Fruit fly (Drosophila melanogaster): Measurements from ENCODE around the gene Meltrin.

The Meltrin gene

DNA sequence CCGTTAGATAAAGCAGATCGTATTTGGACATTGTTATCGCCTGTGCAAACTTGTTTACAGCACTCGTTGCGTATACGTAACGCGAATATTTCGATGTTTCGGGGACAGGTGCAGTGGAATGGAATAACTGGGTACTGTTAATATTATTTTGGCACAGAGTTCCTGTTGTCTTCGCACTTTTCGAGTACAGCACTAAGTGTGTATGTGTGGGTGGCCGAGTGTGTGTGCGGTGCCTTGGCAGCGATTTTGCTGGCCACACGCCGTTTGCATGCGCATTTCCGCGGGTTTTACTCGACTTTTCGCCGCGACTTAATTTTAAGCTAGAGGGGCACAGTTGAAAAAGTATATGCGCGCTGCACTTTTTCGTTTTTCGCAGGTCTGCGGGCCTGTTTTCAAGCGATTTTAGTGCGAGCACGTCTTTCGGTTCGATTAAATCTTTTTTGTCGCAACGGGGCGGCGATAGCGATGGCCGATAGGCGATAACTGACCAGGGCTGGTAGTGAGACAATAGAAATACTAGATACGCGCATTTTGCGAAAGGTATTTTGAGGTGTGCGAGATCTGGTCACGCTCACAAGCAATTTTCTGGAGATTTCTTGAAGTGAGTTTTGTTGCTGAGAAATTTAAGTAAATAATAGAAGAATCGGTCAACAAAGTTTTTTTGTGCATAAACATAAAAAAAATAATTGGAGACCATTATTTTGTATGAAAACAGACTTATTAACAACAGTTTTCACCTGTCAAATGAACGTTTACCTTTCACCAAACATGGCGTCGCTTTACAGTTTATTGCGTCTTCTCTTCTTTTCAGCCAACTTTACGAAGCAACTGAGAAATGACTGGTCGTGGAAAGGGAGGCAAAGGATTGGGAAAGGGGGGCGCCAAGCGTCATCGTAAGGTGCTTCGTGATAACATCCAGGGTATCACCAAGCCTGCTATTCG lies 71.6 kb downstream of the Meltrin start, which contains the start of the genes put and His4r (continued):
- no peak for TF ChIP-seq sc (optimal IDR thresholded peaks at IDR 0.05)
- TF ChIP-seq sc (GFP tag; optimal IDR thresholded peaks at IDR 0.05) = no peak
- no peak for TF ChIP-seq CG13296 (GFP tag; optimal IDR thresholded peaks at IDR 0.05)
- TF ChIP-seq CG2120 (GFP tag; optimal IDR thresholded peaks at IDR 0.05) = peak; percentile 38
- no peak for TF ChIP-seq br (optimal IDR thresholded peaks at IDR 0.05)
- TF ChIP-seq CG11247 (GFP tag; IDR thresholded peaks at IDR 0.05) = no peak
- TF ChIP-seq Oli (tag; optimal IDR thresholded peaks at IDR 0.05) = no peak
- TF ChIP-seq CG9727 (GFP tag; optimal IDR thresholded peaks at IDR 0.05) = peak; percentile 2
- peak; percentile 49 for TF ChIP-seq CG13624 (GFP tag; optimal IDR thresholded peaks at IDR 0.05)
- no peak for TF ChIP-seq TFAM (GFP tag; optimal IDR thresholded peaks at IDR 0.05)
- TF ChIP-seq gcm (GFP tag; optimal IDR thresholded peaks at IDR 0.05) = no peak
- peak in 1 of 3 experiments; percentile 57 for TF ChIP-seq Stat92E (GFP tag; optimal IDR thresholded peaks at IDR 0.05)
- TF ChIP-seq CG9817 (tag; optimal IDR thresholded peaks at IDR 0.05) = no peak
- TF ChIP-seq pzg (GFP tag; optimal IDR thresholded peaks at IDR 0.05) = peak; percentile 95
- TF ChIP-seq CG14860 (GFP tag; IDR thresholded peaks at IDR 0.05; ENCODE audit: partially characterized antibody) = 0 out of 3 replicates have a peak, but pooled peaks have one; percentile 40
- peak; percentile 7 for TF ChIP-seq ewg (GFP tag; optimal IDR thresholded peaks at IDR 0.05)
- TF ChIP-seq CG12299 (tag; optimal IDR thresholded peaks at IDR 0.05) = peak; percentile 36
- no peak for TF ChIP-seq CG4730 (GFP tag; IDR thresholded peaks at IDR 0.05)
- peak; percentile 92 for TF ChIP-seq YL-1 (GFP tag; optimal IDR thresholded peaks at IDR 0.05)
- no peak for TF ChIP-seq CG18262 (tag; optimal IDR thresholded peaks at IDR 0.05)
- TF ChIP-seq CG16779 (GFP tag; IDR thresholded peaks at IDR 0.05) = no peak
- TF ChIP-seq ac (GFP tag; optimal IDR thresholded peaks at IDR 0.05) = no peak
- peak; percentile 20 for TF ChIP-seq kah (GFP tag; optimal IDR thresholded peaks at IDR 0.05)
- 0 out of 3 replicates have a peak, but pooled peaks have one; percentile 45 for TF ChIP-seq so (GFP tag; IDR thresholded peaks at IDR 0.05)
- TF ChIP-seq Dek (tag; optimal IDR thresholded peaks at IDR 0.05) = peak; percentile 31
- TF ChIP-seq NK7.1 (GFP tag; optimal IDR thresholded peaks at IDR 0.05) = no peak
- no peak for TF ChIP-seq CG9876 (GFP tag; optimal IDR thresholded peaks at IDR 0.05)
- TF ChIP-seq CG10543 (GFP tag; optimal IDR thresholded peaks at IDR 0.05) = peak; percentile 50
- TF ChIP-seq ken (GFP tag; IDR thresholded peaks at IDR 0.05) = no peak
- peak; percentile 45 for TF ChIP-seq gro (GFP tag; optimal IDR thresholded peaks at IDR 0.05)
- no peak for TF ChIP-seq CG3838 (GFP tag; optimal IDR thresholded peaks at IDR 0.05)
- TF ChIP-seq CG42726 (GFP tag; IDR thresholded peaks at IDR 0.05; ENCODE audit: partially characterized antibody) = 0 out of 2 replicates have a peak, but pooled peaks have one; percentile 16
- peak; percentile 55 for TF ChIP-seq hbn (GFP tag; IDR thresholded peaks at IDR 0.05; ENCODE audit: partially characterized antibody)
- 0 out of 2 replicates have a peak, but pooled peaks have one; percentile 16 for TF ChIP-seq Xrp1 (GFP tag; IDR thresholded peaks at IDR 0.05)
- TF ChIP-seq Aef1 (GFP tag; IDR thresholded peaks at IDR 0.05) = no peak
- peak; percentile 13 for TF ChIP-seq pros (GFP tag; optimal IDR thresholded peaks at IDR 0.05)
- peak in 1 of 2 experiments; percentile 11 for TF ChIP-seq bsh (GFP tag; optimal IDR thresholded peaks at IDR 0.05)
- no peak for TF ChIP-seq CG14050 (GFP tag; IDR thresholded peaks at IDR 0.05)
- peak; percentile 35; the same call in 1 of the 2 replicates for TF ChIP-seq slbo (GFP tag; IDR thresholded peaks at IDR 0.05)
- peak; percentile 61 for TF ChIP-seq Hmr (GFP tag; optimal IDR thresholded peaks at IDR 0.05)
- peak; percentile 75 for TF ChIP-seq CG2116 (GFP tag; optimal IDR thresholded peaks at IDR 0.05)
- peak; percentile 70; the same call in 1 of the 2 replicates for TF ChIP-seq Bgb (GFP tag; IDR thresholded peaks at IDR 0.05; ENCODE audit: partially characterized antibody)
- no peak for TF ChIP-seq lov (optimal IDR thresholded peaks at IDR 0.05)
- 0 out of 3 replicates have a peak, but pooled peaks have one; percentile 50 for TF ChIP-seq lov (GFP tag; IDR thresholded peaks at IDR 0.05)
- peak; percentile 49 for TF ChIP-seq CHES-1-like (GFP tag; optimal IDR thresholded peaks at IDR 0.05)
- TF ChIP-seq CG11696 (GFP tag; IDR thresholded peaks at IDR 0.05) = no peak
- TF ChIP-seq CG12155 (GFP tag; optimal IDR thresholded peaks at IDR 0.05) = no peak
- TF ChIP-seq slp2 (GFP tag; optimal IDR thresholded peaks at IDR 0.05) = no peak

All from whole organism, embryonic.